Fruit fly (Drosophila melanogaster) whole organism: Measurements from ENCODE around the gene CG31549.
A peak's percentile ranks its signal among the peaks of the same experiment; 100 is the strongest.

ENCODE experiments used
- CG8478 ChIP-seq: fragments of >200 bp; optimal IDR thresholded peaks from 2 replicates; lab custom pipeline; 2018; ENCODE audit warnings: inconsistent platforms
- EcR ChIP-seq, 2 experiments: fragments of >200 bp; optimal IDR thresholded peaks; 2 replicates each; lab custom pipeline; 2017; ENCODE audit warnings: missing biosample characterization in 2 of 2, missing genetic modification characterization in 2 of 2, missing genetic modification reagents in 2 of 2

- TF ChIP-seq CG8478 (lab: Kevin White, UChicago) (no peak), EcR (GFP tag; optimal IDR thresholded peaks at IDR 0.05; lab: Kevin White, UChicago) (peak in 1 of 2 experiments; percentile 15)
Measured at dm6 chr3R:5599521-5600360, 32.3 kb upstream of the CG31549 start.
